Worm (Caenorhabditis elegans): ENCODE results near the gene Y12A6A.1.

Y12A6A.1 gene

DNA sequence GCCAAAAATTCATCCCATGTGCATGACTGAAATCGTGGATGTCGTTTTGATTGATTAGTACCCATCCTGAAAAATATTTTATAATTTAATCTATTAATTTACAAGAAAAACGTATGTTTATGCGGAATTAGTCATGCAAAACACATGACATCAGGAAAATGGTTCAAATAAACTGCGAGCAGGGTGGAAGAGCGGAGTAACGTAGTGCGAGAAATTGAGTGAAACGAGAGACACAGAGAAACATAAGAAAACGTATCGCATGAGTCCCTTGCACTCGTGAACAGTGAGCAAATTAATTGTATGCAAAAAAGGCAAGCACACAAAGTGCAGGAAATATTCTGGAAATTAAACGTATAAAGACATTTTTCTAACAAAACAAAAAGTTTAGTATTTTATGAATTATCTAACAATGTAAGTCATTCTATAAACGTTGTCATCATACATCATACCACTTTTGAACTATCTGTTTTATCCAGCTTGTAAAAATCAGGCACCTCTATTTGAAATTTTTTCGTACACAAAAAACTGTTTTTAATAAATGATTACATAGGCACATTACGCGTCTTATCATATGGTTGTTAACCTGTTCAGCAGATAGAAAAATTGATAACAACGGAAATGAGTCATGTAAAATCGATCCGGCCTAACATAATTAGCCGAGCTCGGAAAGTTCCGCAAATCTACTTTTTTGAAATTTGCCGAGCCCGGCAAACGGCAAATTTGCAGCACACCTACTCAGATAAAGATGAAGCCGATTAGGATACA, 25.3 kb downstream of the Y12A6A.1 start, which contains the start of gene F54B11.5 (continued):
- no peak for TF ChIP-seq nhr-77 (tag; optimal IDR thresholded peaks at IDR 0.05)
- no peak for TF ChIP-seq daf-12 (tag; optimal IDR thresholded peaks at IDR 0.05)
- TF ChIP-seq ceh-28 (tag; optimal IDR thresholded peaks at IDR 0.05): no peak
- TF ChIP-seq lin-39 (tag; optimal IDR thresholded peaks at IDR 0.05): peak; percentile 28
- TF ChIP-seq unc-39 (tag; optimal IDR thresholded peaks at IDR 0.05): no peak
- TF ChIP-seq fos-1 (tag; optimal IDR thresholded peaks at IDR 0.05): peak; percentile 21
- no peak for TF ChIP-seq skn-1 (tag; optimal IDR thresholded peaks at IDR 0.05)
- no peak for TF ChIP-seq R02D3.7 (tag; optimal IDR thresholded peaks at IDR 0.05)

DNA sequence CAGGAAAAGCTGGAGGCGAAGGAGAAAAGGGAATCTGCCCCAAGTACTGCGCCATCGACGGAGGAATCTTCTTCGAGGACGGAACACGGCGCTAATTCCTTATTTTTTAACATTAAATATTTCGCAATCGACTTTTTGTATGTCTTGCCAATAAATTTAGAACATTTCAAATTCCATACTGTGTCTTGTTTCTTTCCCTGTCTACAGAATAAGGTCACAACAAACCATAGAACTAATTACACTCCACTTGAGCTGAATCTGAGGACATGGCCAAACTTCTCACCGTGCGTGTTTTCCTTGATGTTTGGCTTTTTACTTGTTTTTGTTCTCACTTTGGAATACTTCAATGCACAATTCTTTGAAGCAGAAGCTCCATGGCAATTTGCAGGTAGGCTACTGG, 29.2 kb downstream of the Y12A6A.1 start, which contains the start of gene F54B11.4:
Gene F54B11.4, plus strand, starts transcription at position 301 of the 400 bp plus-strand sequence.
- no peak for TF ChIP-seq tbx-2 (tag; optimal IDR thresholded peaks at IDR 0.05)

- TF ChIP-seq lin-39 (tag; optimal IDR thresholded peaks at IDR 0.05) (no peak), nhr-23 (tag; optimal IDR thresholded peaks at IDR 0.05) (no peak), ztf-11 (tag; optimal IDR thresholded peaks at IDR 0.05) (no peak), nhr-77 (tag; optimal IDR thresholded peaks at IDR 0.05) (no peak), nhr-237 (tag; optimal IDR thresholded peaks at IDR 0.05) (no peak), daf-12 (tag; optimal IDR thresholded peaks at IDR 0.05) (no peak), aly-2 (tag; optimal IDR thresholded peaks at IDR 0.05) (no peak), R02D3.7 (tag; optimal IDR thresholded peaks at IDR 0.05) (no peak), unc-39 (tag; optimal IDR thresholded peaks at IDR 0.05) (no peak), pqm-1 (tag; optimal IDR thresholded peaks at IDR 0.05) (no peak), elt-2 (tag; optimal IDR thresholded peaks at IDR 0.05) (no peak), ceh-28 (tag; optimal IDR thresholded peaks at IDR 0.05) (no peak), nhr-43 (tag; optimal IDR thresholded peaks at IDR 0.05; ENCODE audit: poor library complexity, severe bottlenecking) (no peak), unc-62 (GFP tag; optimal IDR thresholded peaks at IDR 0.05) (no peak), fkh-10 (GFP tag; optimal IDR thresholded peaks at IDR 0.05) (no peak), ceh-82 (tag; optimal IDR thresholded peaks at IDR 0.05) (no peak), jun-1 (tag; optimal IDR thresholded peaks at IDR 0.05) (no peak), zag-1 (tag; optimal IDR thresholded peaks at IDR 0.05) (no peak)
Observed at ce11 chrX:13591953-13592352, 29.6 kb downstream of the Y12A6A.1 start.

ce11 chrX:13591175-13591574, 30.4 kb downstream of the Y12A6A.1 start, which contains the start of gene col-44:
col-44 (plus strand) TSS chrX:13591475.
- no peak for TF ChIP-seq ztf-4 (tag; optimal IDR thresholded peaks at IDR 0.05)
- TF ChIP-seq tbx-2 (tag; optimal IDR thresholded peaks at IDR 0.05): no peak
- no peak for TF ChIP-seq nhr-237 (tag; optimal IDR thresholded peaks at IDR 0.05)
- no peak for TF ChIP-seq nhr-25 (tag; optimal IDR thresholded peaks at IDR 0.05)
- no peak for TF ChIP-seq elt-3 (tag; optimal IDR thresholded peaks at IDR 0.05)
- TF ChIP-seq mml-1 (tag; optimal IDR thresholded peaks at IDR 0.05): no peak
- TF ChIP-seq pha-4 (tag; optimal IDR thresholded peaks at IDR 0.05): no peak
- TF ChIP-seq hmg-11 (tag; optimal IDR thresholded peaks at IDR 0.05): no peak

DNA sequence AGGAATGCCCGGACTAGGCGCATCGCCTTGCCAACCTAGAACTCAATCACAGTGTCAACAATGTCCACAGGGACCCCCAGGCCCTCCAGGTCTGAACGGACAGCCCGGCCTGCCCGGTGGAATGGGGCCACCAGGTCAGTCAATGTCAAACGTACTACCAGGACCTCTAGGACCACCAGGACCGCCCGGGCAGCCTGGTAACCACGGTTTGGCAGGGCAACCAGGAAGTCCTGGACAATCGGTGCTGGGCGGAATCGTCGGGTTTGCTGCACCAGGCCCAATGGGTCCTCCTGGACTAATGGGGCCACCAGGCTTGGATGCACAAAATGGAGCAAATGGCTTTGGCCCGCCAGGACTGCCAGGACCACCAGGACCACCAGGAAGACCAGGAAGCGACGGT, 30.8 kb downstream of the Y12A6A.1 start:
- TF ChIP-seq unc-62 (GFP tag; optimal IDR thresholded peaks at IDR 0.05) (no peak), ama-1 (optimal IDR thresholded peaks at IDR 0.05) (no peak), nhr-77 (tag; optimal IDR thresholded peaks at IDR 0.05) (no peak), ztf-11 (tag; optimal IDR thresholded peaks at IDR 0.05) (no peak)

DNA sequence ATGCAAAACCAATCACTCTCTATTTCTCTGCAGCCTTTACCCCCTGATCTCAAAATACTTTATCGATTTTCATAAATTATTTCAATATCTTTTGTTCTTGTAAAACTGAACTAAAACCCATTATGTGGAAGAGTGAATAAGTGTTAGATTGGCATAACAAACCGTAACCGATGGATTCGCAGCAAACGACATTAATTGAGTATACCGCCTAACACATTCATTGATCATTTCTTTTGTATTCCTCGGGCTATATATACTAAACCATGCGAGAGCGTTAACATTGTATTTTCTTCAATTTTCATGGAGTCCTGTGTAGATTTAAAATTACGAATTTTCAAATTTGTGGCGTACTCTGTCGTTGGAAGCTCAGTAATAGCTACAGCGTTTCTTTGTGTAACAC, 31.8 kb downstream of the Y12A6A.1 start, which contains the start of gene col-9:
Gene col-9, plus strand, starts transcription at position 301 of the 400 bp plus-strand sequence.
- TF ChIP-seq fkh-2 (tag; optimal IDR thresholded peaks at IDR 0.05) (no peak), ceh-16 (tag; optimal IDR thresholded peaks at IDR 0.05) (no peak), lin-39 (tag; optimal IDR thresholded peaks at IDR 0.05) (no peak), nhr-28 (tag; optimal IDR thresholded peaks at IDR 0.05) (no peak), lsy-12 (tag; optimal IDR thresholded peaks at IDR 0.05) (no peak), ztf-11 (tag; optimal IDR thresholded peaks at IDR 0.05) (no peak), snpc-4 (tag; optimal IDR thresholded peaks at IDR 0.05) (no peak), nhr-25 (tag; optimal IDR thresholded peaks at IDR 0.05) (no peak), tbx-2 (tag; optimal IDR thresholded peaks at IDR 0.05) (no peak), nhr-23 (tag; optimal IDR thresholded peaks at IDR 0.05) (no peak), hmg-11 (tag; optimal IDR thresholded peaks at IDR 0.05) (no peak), nhr-11 (tag; optimal IDR thresholded peaks at IDR 0.05) (no peak), nhr-12 (tag; optimal IDR thresholded peaks at IDR 0.05) (no peak), fos-1 (tag; optimal IDR thresholded peaks at IDR 0.05) (no peak)
